Worm (Caenorhabditis elegans): ENCODE measurements around the gene F35E8.1.

DNA sequence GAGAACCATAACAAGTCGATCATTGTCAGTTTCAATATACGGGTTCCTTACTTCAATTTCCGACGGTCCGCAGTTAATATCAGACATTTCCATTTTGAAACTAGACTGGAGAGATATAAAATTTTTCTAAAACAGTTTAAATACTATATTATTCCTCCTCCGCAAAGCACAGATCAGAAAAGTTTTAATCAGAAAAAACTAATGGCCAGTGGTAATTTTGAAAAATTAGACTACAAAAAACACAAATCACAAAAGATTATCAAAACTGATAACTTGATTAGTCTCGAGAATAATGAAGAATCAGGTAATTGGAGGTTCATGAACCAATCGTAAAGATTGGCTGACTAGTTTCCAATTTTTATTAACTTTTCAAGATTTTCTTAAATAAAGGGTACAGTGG lies 19.5 kb downstream of the F35E8.1 start, which contains the start of gene T06C12.9:
- TF ChIP-seq ztf-29 (GFP tag; IDR thresholded peaks at IDR 0.05): no peak
- no peak for TF ChIP-seq ref-1 (GFP tag; conservative IDR thresholded peaks at IDR 0.05)
- no peak for TF ChIP-seq tab-1 (GFP tag; IDR thresholded peaks at IDR 0.05)

Data from whole organism, midembryonic.